Worm (Caenorhabditis elegans) whole organism, young adult: Measurements from ENCODE around the gene ttr-41.
A peak's percentile ranks its signal among the peaks of the same experiment; 100 is the strongest.

Source experiments
- F10E7.11 ChIP-seq: sonication (generic microtip); optimal IDR thresholded peaks from 2 replicates; lab custom pipeline; 2017; ENCODE audit warnings: mild to moderate bottlenecking, missing genetic modification characterization, moderate library complexity, missing compliant biosample characterization
- F52B5.7 ChIP-seq: sonication (generic microtip); optimal IDR thresholded peaks from 2 replicates; lab custom pipeline; 2016; ENCODE audit warnings: mild to moderate bottlenecking, missing genetic modification characterization, missing compliant biosample characterization
- F55B11.4 ChIP-seq: sonication (generic microtip); optimal IDR thresholded peaks from 2 replicates; lab custom pipeline; 2016; ENCODE audit warnings: missing compliant biosample characterization, missing genetic modification characterization, borderline replicate concordance; ENCODE audit not compliant: insufficient read depth
- F57A8.1 ChIP-seq: fragments of 200-800 bp; sonication (Bioruptor generic); optimal IDR thresholded peaks from 2 replicates; lab custom pipeline; 2018; ENCODE audit warnings: mild to moderate bottlenecking, missing genetic modification characterization, moderate library complexity, missing compliant biosample characterization
- Y53F4B.3 ChIP-seq: fragments of 200-800 bp; sonication (Bioruptor generic); IDR thresholded peaks from 2 replicates; pipeline ENCODE4 v1.3.6; 2022; ENCODE audit warnings: missing genetic modification reagents, missing genetic modification characterization, missing compliant biosample characterization
- Y67H2A.10 ChIP-seq: fragments of 200-800 bp; sonication (Bioruptor generic); conservative IDR thresholded peaks from 2 replicates; pipeline ENCODE4 v1.3.6; 2022; ENCODE audit warnings: missing genetic modification reagents, missing genetic modification characterization, missing compliant biosample characterization
- ama-1 ChIP-seq, 3 experiments: fragments of 150-350 bp in 1 of 3; sonication (generic microtip) in 2 of 3; optimal IDR thresholded peaks; 2 replicates each; lab custom pipeline; 2014 to 2018; ENCODE audit warnings: missing biosample characterization in 2 of 3, missing genetic modification characterization in 2 of 3, missing genetic modification reagents in 2 of 3
- attf-5 ChIP-seq: fragments of 200-800 bp; sonication (Bioruptor generic); optimal IDR thresholded peaks from 2 replicates; lab custom pipeline; 2018; ENCODE audit warnings: mild to moderate bottlenecking, missing genetic modification characterization, missing compliant biosample characterization
- cebp-1 ChIP-seq, 2 experiments: fragments of 200-800 bp in 1 of 2; sonication (Bioruptor generic) in 1 of 2; sonication (generic microtip) in 1 of 2; IDR thresholded peaks in 1 of 2; optimal IDR thresholded peaks in 1 of 2; 2 replicates each; pipeline versions ENCODE4 v1.3.6 to Lab custom; 2017 to 2022; ENCODE audit warnings: missing compliant biosample characterization in 2 of 2, missing genetic modification characterization in 2 of 2, mild to moderate bottlenecking in 1 of 2, missing genetic modification reagents in 1 of 2, moderate library complexity in 1 of 2
- ceh-100 ChIP-seq: fragments of 200-800 bp; sonication (Bioruptor generic); IDR thresholded peaks from 2 replicates; pipeline ENCODE4 v1.3.6; 2022; ENCODE audit warnings: missing genetic modification reagents, missing genetic modification characterization, missing compliant biosample characterization
- ceh-27 ChIP-seq: fragments of 200-800 bp; sonication (Bioruptor generic); optimal IDR thresholded peaks from 2 replicates; lab custom pipeline; 2018; ENCODE audit warnings: mild to moderate bottlenecking, missing genetic modification characterization, moderate library complexity, missing compliant biosample characterization
- ceh-91 ChIP-seq: fragments of 200-800 bp; sonication (Bioruptor generic); IDR thresholded peaks from 2 replicates; pipeline ENCODE4 v1.3.6; 2022; ENCODE audit warnings: missing genetic modification reagents, missing genetic modification characterization, missing compliant biosample characterization
- dox-1 ChIP-seq: fragments of 200-800 bp; sonication (Bioruptor generic); IDR thresholded peaks from 2 replicates; pipeline ENCODE4 v1.3.6; 2022; ENCODE audit warnings: missing genetic modification reagents, missing genetic modification characterization, missing compliant biosample characterization
- dpff-1 ChIP-seq: sonication (generic microtip); optimal IDR thresholded peaks from 2 replicates; lab custom pipeline; 2017; ENCODE audit warnings: mild to moderate bottlenecking, missing genetic modification characterization, missing compliant biosample characterization
- dpl-1 ChIP-seq: fragments of 150-350 bp; optimal IDR thresholded peaks from 2 replicates; lab custom pipeline; 2014; ENCODE audit warnings: missing biosample characterization, missing genetic modification reagents, missing genetic modification characterization
- efl-1 ChIP-seq: fragments of 150-350 bp; optimal IDR thresholded peaks from 2 replicates; lab custom pipeline; 2014; ENCODE audit warnings: missing biosample characterization, missing genetic modification reagents, missing genetic modification characterization
- egl-18 ChIP-seq: fragments of 200-800 bp; sonication (Bioruptor generic); IDR thresholded peaks from 2 replicates; pipeline ENCODE4 v1.3.6; 2022; ENCODE audit warnings: missing genetic modification reagents, missing genetic modification characterization, missing compliant biosample characterization
- gei-17 ChIP-seq: fragments of 200-800 bp; sonication (Bioruptor generic); optimal IDR thresholded peaks from 2 replicates; lab custom pipeline; 2018; ENCODE audit warnings: mild to moderate bottlenecking, missing genetic modification characterization, missing compliant biosample characterization
- hlh-12 ChIP-seq: sonication (generic microtip); optimal IDR thresholded peaks from 2 replicates; lab custom pipeline; 2016; ENCODE audit warnings: missing genetic modification characterization, missing compliant biosample characterization
- hmg-1.2 ChIP-seq: fragments of 200-800 bp; sonication (Bioruptor generic); IDR thresholded peaks from 2 replicates; pipeline ENCODE4 v1.3.6; 2022; ENCODE audit warnings: missing genetic modification reagents, missing genetic modification characterization, missing compliant biosample characterization
- hmg-20 ChIP-seq: fragments of 200-800 bp; sonication (Bioruptor generic); IDR thresholded peaks from 2 replicates; pipeline ENCODE4 v1.3.6; 2022; ENCODE audit warnings: missing genetic modification reagents, missing genetic modification characterization, missing compliant biosample characterization
- lag-1 ChIP-seq: fragments of 200-800 bp; sonication (Bioruptor generic); IDR thresholded peaks from 2 replicates; pipeline ENCODE4 v1.3.6; 2022; ENCODE audit warnings: missing genetic modification reagents, missing genetic modification characterization, missing compliant biosample characterization
- let-607 ChIP-seq, 2 experiments: fragments of 200-800 bp in 1 of 2; sonication (Bioruptor generic) in 1 of 2; sonication (generic microtip) in 1 of 2; optimal IDR thresholded peaks; 2 replicates each; lab custom pipeline; 2016 to 2018; ENCODE audit warnings: mild to moderate bottlenecking in 2 of 2, missing compliant biosample characterization in 2 of 2, missing genetic modification characterization in 2 of 2, moderate library complexity in 2 of 2, missing genotype in 1 of 2
- lin-35 ChIP-seq, 3 experiments: fragments of 150-350 bp in 2 of 3; sonication (generic microtip) in 1 of 3; optimal IDR thresholded peaks; 2 replicates each; lab custom pipeline; 2014 to 2018; ENCODE audit warnings: missing biosample characterization in 3 of 3, missing genetic modification characterization in 3 of 3, missing genetic modification reagents in 3 of 3
- lin-40 ChIP-seq: sonication (generic microtip); optimal IDR thresholded peaks from 2 replicates; lab custom pipeline; 2016; ENCODE audit warnings: missing genetic modification characterization, mild to moderate bottlenecking, missing compliant biosample characterization, missing genotype, missing genetic modification reagents
- lsl-1 ChIP-seq: fragments of 200-800 bp; sonication (Bioruptor generic); optimal IDR thresholded peaks from 2 replicates; lab custom pipeline; 2018; ENCODE audit warnings: mild to moderate bottlenecking, missing genetic modification characterization, moderate library complexity, missing compliant biosample characterization
- madf-6 ChIP-seq: fragments of 200-800 bp; sonication (Bioruptor generic); IDR thresholded peaks from 2 replicates; pipeline ENCODE4 v1.3.6; 2022; ENCODE audit warnings: missing genetic modification reagents, missing genetic modification characterization, missing compliant biosample characterization
- madf-8 ChIP-seq: fragments of 200-800 bp; sonication (Bioruptor generic); conservative IDR thresholded peaks from 2 replicates; pipeline ENCODE4 v1.3.6; 2022; ENCODE audit warnings: missing genetic modification reagents, missing genetic modification characterization, missing compliant biosample characterization
- nfya-1 ChIP-seq: sonication (generic microtip); optimal IDR thresholded peaks from 2 replicates; lab custom pipeline; 2017; ENCODE audit warnings: antibody characterized with exemption, missing compliant biosample characterization, missing genetic modification characterization, borderline replicate concordance; ENCODE audit not compliant: insufficient read depth
- nhr-27 ChIP-seq: fragments of 200-800 bp; sonication (Bioruptor generic); optimal IDR thresholded peaks from 2 replicates; lab custom pipeline; 2018; ENCODE audit warnings: mild to moderate bottlenecking, missing genetic modification characterization, moderate library complexity, missing compliant biosample characterization
- nhr-80 ChIP-seq: sonication (generic microtip); optimal IDR thresholded peaks from 2 replicates; lab custom pipeline; 2016; ENCODE audit warnings: missing genetic modification characterization, missing compliant biosample characterization
- sdz-38 ChIP-seq: sonication (generic microtip); optimal IDR thresholded peaks from 2 replicates; lab custom pipeline; 2016; ENCODE audit warnings: missing genotype, missing genetic modification characterization, missing compliant biosample characterization
- snpc-3.4 ChIP-seq: sonication (generic microtip); optimal IDR thresholded peaks from 2 replicates; lab custom pipeline; 2017; ENCODE audit warnings: missing genetic modification characterization, mild to moderate bottlenecking, missing compliant biosample characterization, antibody characterized with exemption, moderate library complexity, missing genotype, missing genetic modification reagents
- sptf-2 ChIP-seq: fragments of 200-800 bp; sonication (Bioruptor generic); optimal IDR thresholded peaks from 2 replicates; lab custom pipeline; 2018; ENCODE audit warnings: mild to moderate bottlenecking, missing genetic modification characterization, missing compliant biosample characterization
- unc-130 ChIP-seq: sonication (generic microtip); optimal IDR thresholded peaks from 2 replicates; lab custom pipeline; 2016; ENCODE audit warnings: missing genetic modification reagents, missing genetic modification characterization, missing compliant biosample characterization
- ztf-6 ChIP-seq: fragments of 200-800 bp; sonication (Bioruptor generic); IDR thresholded peaks from 2 replicates; pipeline ENCODE4 v1.3.6; 2022; ENCODE audit warnings: missing genetic modification reagents, missing genetic modification characterization, missing compliant biosample characterization

Gene ttr-41

DNA sequence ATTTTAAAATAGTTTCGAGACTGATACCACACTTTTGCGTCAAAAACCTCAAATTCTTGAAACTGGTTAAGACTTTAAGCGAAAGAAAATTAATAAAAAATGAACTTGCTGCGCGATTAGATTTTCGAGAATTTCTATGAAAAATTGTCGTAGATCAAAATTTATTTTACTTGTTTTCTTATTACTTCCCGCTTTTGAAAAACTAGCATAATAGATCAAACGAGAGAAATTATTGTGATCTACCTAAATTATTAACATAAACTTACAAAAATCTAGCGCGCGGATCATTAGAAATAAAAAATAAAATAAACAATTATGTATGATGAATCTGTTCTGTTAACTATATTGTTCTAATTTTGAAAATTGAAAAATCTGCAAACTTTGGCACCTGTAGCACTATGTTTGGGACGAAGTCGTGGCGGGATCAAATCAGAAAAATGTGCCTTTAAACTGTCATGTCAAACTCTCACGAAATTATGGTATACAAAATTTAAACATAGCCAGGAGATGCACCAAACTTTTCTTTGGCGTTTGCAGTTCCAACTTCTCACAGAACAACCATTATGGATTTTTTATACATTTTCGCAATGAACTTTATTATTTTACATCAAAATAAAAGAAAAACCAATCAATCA is 802 bp downstream of the ttr-41 start:
- TF ChIP-seq dpl-1 (GFP tag; lab: Kevin White, UChicago) (peak; percentile 33), madf-6 (peak; percentile 86; the same call in 1 of the 2 replicates), nfya-1 (tag; lab: Kevin White, UChicago) (no peak), ceh-91 (GFP tag; lab: Robert Waterston, UW) (no peak), lin-35 (GFP tag; optimal IDR thresholded peaks at IDR 0.05; lab: Kevin White, UChicago) (peak in 1 of 3 experiments; percentile 12), efl-1 (GFP tag; lab: Kevin White, UChicago) (peak; percentile 76), ama-1 (optimal IDR thresholded peaks at IDR 0.05; lab: Kevin White, UChicago) (peak; percentile 18), ama-1 (GFP tag; optimal IDR thresholded peaks at IDR 0.05; lab: Kevin White, UChicago) (no peak), unc-130 (peak; percentile 3), Y53F4B.3 (GFP tag; lab: Robert Waterston, UW) (no peak)

DNA sequence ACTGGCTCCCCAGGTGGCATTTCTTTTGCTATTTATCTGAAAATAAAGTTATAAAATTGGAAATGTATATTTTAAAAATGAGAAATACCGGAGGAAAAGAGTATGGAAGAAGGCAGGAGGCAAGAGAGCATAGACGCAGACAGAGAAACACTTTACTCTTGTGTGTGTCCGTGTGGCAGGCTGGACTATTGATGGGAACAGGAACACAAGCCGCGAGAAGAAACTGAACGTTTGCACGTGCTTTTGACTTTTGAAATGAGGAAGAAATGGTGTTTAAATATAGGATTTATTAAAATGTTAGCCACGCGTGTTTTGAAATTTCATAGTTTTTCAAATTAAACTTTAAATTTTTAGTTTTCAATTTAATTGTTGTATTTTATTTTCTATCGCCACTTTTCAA is 1.5 kb downstream of the ttr-41 start, which contains the start of gene F10G7.10:
Gene F10G7.10 (minus strand): TSS at position 145 of the 400 bp plus-strand sequence.
- TF ChIP-seq ceh-91 (GFP tag; lab: Robert Waterston, UW) (no peak), gei-17 (no peak), ceh-27 (GFP tag; lab: Kevin White, UChicago) (no peak), cebp-1 (GFP tag; IDR thresholded peaks at IDR 0.05; lab: Robert Waterston, UW) (no peak), cebp-1 (tag; optimal IDR thresholded peaks at IDR 0.05; lab: Kevin White, UChicago) (peak; percentile 62), nhr-27 (tag; lab: Kevin White, UChicago) (no peak), attf-5 (GFP tag; lab: Kevin White, UChicago) (peak; percentile 46), hmg-1.2 (peak; percentile 35; the same call in 1 of the 2 replicates), ceh-100 (no peak), madf-8 (GFP tag; lab: Robert Waterston, UW) (no peak)
- TF ChIP-seq, all 124 proteins: peak for 3

DNA sequence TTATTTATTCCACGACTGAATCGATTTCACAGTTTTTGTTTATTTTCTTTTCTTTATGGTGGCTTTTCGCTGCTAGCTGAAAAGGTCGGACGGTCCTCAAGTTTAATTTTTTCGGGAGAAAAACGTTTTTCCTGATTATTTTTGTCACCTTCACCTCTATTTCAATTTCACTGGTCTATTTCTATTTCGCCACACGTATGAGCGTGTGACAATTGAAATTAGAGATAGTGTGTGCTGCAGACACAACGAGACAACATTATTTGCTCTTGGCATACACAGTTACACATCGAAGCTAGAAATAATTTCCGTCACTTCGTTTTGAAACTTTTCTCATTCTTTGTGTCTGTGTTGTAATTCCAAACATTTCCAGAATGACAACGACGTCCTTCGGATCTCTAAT is 12.0 kb downstream of the ttr-41 start, which contains the start of gene F41C3.8:
Gene F41C3.8 (plus strand): TSS at position 371 of the 400 bp plus-strand sequence.
- TF ChIP-seq lin-40 (tag; lab: Kevin White, UChicago) = no peak
- TF ChIP-seq nhr-80 (tag; lab: Kevin White, UChicago) = peak; percentile 89
- TF ChIP-seq dox-1 (GFP tag; lab: Robert Waterston, UW) = 0 out of 2 replicates have a peak, but pooled peaks have one; percentile 24
- no peak for TF ChIP-seq dpff-1 (tag; lab: Kevin White, UChicago)
- TF ChIP-seq lag-1 (GFP tag; lab: Robert Waterston, UW) = no peak
- peak in 1 of 2 experiments; percentile 87 for TF ChIP-seq let-607 (tag; optimal IDR thresholded peaks at IDR 0.05; lab: Kevin White, UChicago)
- 0 out of 2 replicates have a peak, but pooled peaks have one; percentile 29 for TF ChIP-seq cebp-1 (GFP tag; IDR thresholded peaks at IDR 0.05; lab: Robert Waterston, UW)
- TF ChIP-seq cebp-1 (tag; optimal IDR thresholded peaks at IDR 0.05; lab: Kevin White, UChicago) = peak; percentile 70
- TF ChIP-seq egl-18 = no peak
- TF ChIP-seq attf-5 (GFP tag; lab: Kevin White, UChicago) = peak; percentile 50
- TF ChIP-seq, all 124 proteins: peak for 5

DNA sequence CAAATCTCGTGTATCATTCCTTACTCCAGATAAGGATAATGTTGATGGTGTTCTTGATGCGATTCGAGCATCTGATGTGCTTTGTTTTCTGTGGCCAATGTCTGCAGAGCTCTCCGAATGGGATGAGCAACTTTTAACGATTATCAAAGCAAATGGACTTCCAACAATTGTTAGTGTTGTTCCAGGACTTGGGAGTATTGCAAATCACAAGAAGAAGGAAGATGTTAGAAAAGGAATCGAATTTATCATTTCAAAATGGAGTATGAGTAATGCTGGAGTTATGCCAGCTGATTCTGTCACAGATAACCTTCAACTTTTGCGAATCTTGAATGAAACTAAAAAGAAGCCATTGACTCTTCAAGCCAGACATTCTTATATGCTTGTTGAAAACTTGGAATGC is 16.9 kb downstream of the ttr-41 start:
- TF ChIP-seq ztf-6 (GFP tag; lab: Robert Waterston, UW) (no peak), hlh-12 (tag; lab: Kevin White, UChicago) (no peak), hmg-20 (GFP tag; lab: Robert Waterston, UW) (no peak), F10E7.11 (tag; lab: Kevin White, UChicago) (no peak), dpl-1 (GFP tag; lab: Kevin White, UChicago) (no peak), Y67H2A.10 (GFP tag; lab: Robert Waterston, UW) (no peak), lsl-1 (GFP tag; lab: Kevin White, UChicago) (no peak), F57A8.1 (GFP tag; lab: Kevin White, UChicago) (no peak), sdz-38 (tag; lab: Kevin White, UChicago) (no peak), F55B11.4 (tag; lab: Kevin White, UChicago) (no peak), sptf-2 (GFP tag; lab: Kevin White, UChicago) (no peak), hmg-1.2 (no peak), madf-6 (no peak), F52B5.7 (tag; lab: Kevin White, UChicago) (no peak), snpc-3.4 (tag; lab: Kevin White, UChicago) (no peak), cebp-1 (GFP tag; IDR thresholded peaks at IDR 0.05; lab: Robert Waterston, UW) (no peak), cebp-1 (tag; optimal IDR thresholded peaks at IDR 0.05; lab: Kevin White, UChicago) (no peak)
